Worm (Caenorhabditis elegans): ENCODE data around the gene F13H6.5.

Gene F13H6.5

ce11 chrV:6407587-6407986 is 32.8 kb upstream of the F13H6.5 start:
- TF ChIP-seq tbx-37 (GFP tag; conservative IDR thresholded peaks at IDR 0.05) (no peak), scrt-1 (GFP tag; IDR thresholded peaks at IDR 0.05) (no peak), ceh-13 (GFP tag; optimal IDR thresholded peaks at IDR 0.05) (no peak), flt-1 (GFP tag; IDR thresholded peaks at IDR 0.05) (no peak), tbx-11 (GFP tag; IDR thresholded peaks at IDR 0.05) (no peak), hnd-1 (tag; optimal IDR thresholded peaks at IDR 0.05) (no peak), B0310.2 (tag; optimal IDR thresholded peaks at IDR 0.05) (no peak), tra-4 (tag; optimal IDR thresholded peaks at IDR 0.05) (no peak), aly-1 (tag; optimal IDR thresholded peaks at IDR 0.05) (no peak), ets-7 (tag; optimal IDR thresholded peaks at IDR 0.05) (no peak), hmbx-1 (tag; optimal IDR thresholded peaks at IDR 0.05) (no peak), F13C5.2 (tag; optimal IDR thresholded peaks at IDR 0.05) (no peak), sea-1 (GFP tag; conservative IDR thresholded peaks at IDR 0.05) (no peak), ama-1 (optimal IDR thresholded peaks at IDR 0.05) (no peak), hmg-4 (GFP tag; optimal IDR thresholded peaks at IDR 0.05) (no peak), ceh-36 (tag; optimal IDR thresholded peaks at IDR 0.05) (no peak)

- TF ChIP-seq ceh-36 (tag; optimal IDR thresholded peaks at IDR 0.05) (no peak), tbx-11 (GFP tag; IDR thresholded peaks at IDR 0.05) (no peak), F13C5.2 (tag; optimal IDR thresholded peaks at IDR 0.05) (no peak), pes-1 (GFP tag; IDR thresholded peaks at IDR 0.05) (no peak), hmg-4 (GFP tag; optimal IDR thresholded peaks at IDR 0.05) (no peak), sea-1 (GFP tag; conservative IDR thresholded peaks at IDR 0.05) (no peak), ama-1 (optimal IDR thresholded peaks at IDR 0.05) (no peak), hmbx-1 (tag; optimal IDR thresholded peaks at IDR 0.05) (no peak), scrt-1 (GFP tag; IDR thresholded peaks at IDR 0.05) (no peak), hnd-1 (tag; optimal IDR thresholded peaks at IDR 0.05) (no peak), flt-1 (GFP tag; IDR thresholded peaks at IDR 0.05) (no peak)
Measured at ce11 chrV:6400950-6401551, 26.3 kb upstream of the F13H6.5 start.

ce11 chrV:6400528-6400927 is 25.8 kb upstream of the F13H6.5 start:
- no peak for TF ChIP-seq tbx-37 (GFP tag; conservative IDR thresholded peaks at IDR 0.05)
- TF ChIP-seq hnd-1 (tag; optimal IDR thresholded peaks at IDR 0.05), result no peak
- no peak for TF ChIP-seq sea-1 (GFP tag; conservative IDR thresholded peaks at IDR 0.05)
- TF ChIP-seq ceh-13 (GFP tag; optimal IDR thresholded peaks at IDR 0.05), result no peak
- TF ChIP-seq ets-7 (tag; optimal IDR thresholded peaks at IDR 0.05), result no peak
- TF ChIP-seq ceh-36 (tag; optimal IDR thresholded peaks at IDR 0.05), result no peak
- no peak for TF ChIP-seq B0310.2 (tag; optimal IDR thresholded peaks at IDR 0.05)
- no peak for TF ChIP-seq pes-1 (GFP tag; IDR thresholded peaks at IDR 0.05)
- no peak for TF ChIP-seq hmbx-1 (tag; optimal IDR thresholded peaks at IDR 0.05)
- TF ChIP-seq ama-1 (optimal IDR thresholded peaks at IDR 0.05), result no peak
- no peak for TF ChIP-seq aly-1 (tag; optimal IDR thresholded peaks at IDR 0.05)
- TF ChIP-seq tbx-11 (GFP tag; IDR thresholded peaks at IDR 0.05), result no peak
- no peak for TF ChIP-seq hmg-4 (GFP tag; optimal IDR thresholded peaks at IDR 0.05)
- TF ChIP-seq flt-1 (GFP tag; IDR thresholded peaks at IDR 0.05), result no peak
- TF ChIP-seq F13C5.2 (tag; optimal IDR thresholded peaks at IDR 0.05), result no peak
- TF ChIP-seq scrt-1 (GFP tag; IDR thresholded peaks at IDR 0.05), result no peak
- no peak for TF ChIP-seq tra-4 (tag; optimal IDR thresholded peaks at IDR 0.05)

ce11 chrV:6399831-6400230 is 25.1 kb upstream of the F13H6.5 start, which contains the start of gene gfi-1:
Gene gfi-1, minus strand, starts transcription at chrV:6399931.
- TF ChIP-seq tbx-11 (GFP tag; IDR thresholded peaks at IDR 0.05) (no peak), hnd-1 (tag; optimal IDR thresholded peaks at IDR 0.05) (no peak), ceh-13 (GFP tag; optimal IDR thresholded peaks at IDR 0.05) (no peak), flt-1 (GFP tag; IDR thresholded peaks at IDR 0.05) (no peak), aly-1 (tag; optimal IDR thresholded peaks at IDR 0.05) (no peak), F13C5.2 (tag; optimal IDR thresholded peaks at IDR 0.05) (no peak), tbx-37 (GFP tag; conservative IDR thresholded peaks at IDR 0.05) (no peak), ama-1 (optimal IDR thresholded peaks at IDR 0.05) (no peak), scrt-1 (GFP tag; IDR thresholded peaks at IDR 0.05) (no peak), hmbx-1 (tag; optimal IDR thresholded peaks at IDR 0.05) (no peak), ets-7 (tag; optimal IDR thresholded peaks at IDR 0.05) (no peak), pes-1 (GFP tag; IDR thresholded peaks at IDR 0.05) (no peak), tra-4 (tag; optimal IDR thresholded peaks at IDR 0.05) (no peak), B0310.2 (tag; optimal IDR thresholded peaks at IDR 0.05) (no peak), hmg-4 (GFP tag; optimal IDR thresholded peaks at IDR 0.05) (no peak), ceh-36 (tag; optimal IDR thresholded peaks at IDR 0.05) (no peak), sea-1 (GFP tag; conservative IDR thresholded peaks at IDR 0.05) (no peak)

ce11 chrV:6398922-6399321 is 24.2 kb upstream of the F13H6.5 start:
- TF ChIP-seq pes-1 (GFP tag; IDR thresholded peaks at IDR 0.05) (no peak), tbx-37 (GFP tag; conservative IDR thresholded peaks at IDR 0.05) (no peak), scrt-1 (GFP tag; IDR thresholded peaks at IDR 0.05) (no peak), F13C5.2 (tag; optimal IDR thresholded peaks at IDR 0.05) (no peak), sea-1 (GFP tag; conservative IDR thresholded peaks at IDR 0.05) (no peak), ets-7 (tag; optimal IDR thresholded peaks at IDR 0.05) (no peak), hmg-4 (GFP tag; optimal IDR thresholded peaks at IDR 0.05) (no peak), hnd-1 (tag; optimal IDR thresholded peaks at IDR 0.05) (no peak), tbx-11 (GFP tag; IDR thresholded peaks at IDR 0.05) (no peak), aly-1 (tag; optimal IDR thresholded peaks at IDR 0.05) (no peak), flt-1 (GFP tag; IDR thresholded peaks at IDR 0.05) (no peak), hmbx-1 (tag; optimal IDR thresholded peaks at IDR 0.05) (no peak), ceh-36 (tag; optimal IDR thresholded peaks at IDR 0.05) (no peak), B0310.2 (tag; optimal IDR thresholded peaks at IDR 0.05) (no peak), tra-4 (tag; optimal IDR thresholded peaks at IDR 0.05) (no peak)

ce11 chrV:6390163-6390562 is 15.4 kb upstream of the F13H6.5 start, which contains the start of gene F57F4.1:
Gene F57F4.1, plus strand, starts transcription at chrV:6390463.
- TF ChIP-seq ets-7 (tag; optimal IDR thresholded peaks at IDR 0.05) (no peak), ama-1 (optimal IDR thresholded peaks at IDR 0.05) (no peak), scrt-1 (GFP tag; IDR thresholded peaks at IDR 0.05) (no peak), hnd-1 (tag; optimal IDR thresholded peaks at IDR 0.05) (no peak), sea-1 (GFP tag; conservative IDR thresholded peaks at IDR 0.05) (no peak), B0310.2 (tag; optimal IDR thresholded peaks at IDR 0.05) (no peak)

ce11 chrV:6389634-6390033 is 14.9 kb upstream of the F13H6.5 start, which contains the start of gene F57F4.2:
Gene F57F4.2, minus strand, starts transcription at chrV:6389734.
- TF ChIP-seq F13C5.2 (tag; optimal IDR thresholded peaks at IDR 0.05) (no peak), ceh-36 (tag; optimal IDR thresholded peaks at IDR 0.05) (no peak), sea-1 (GFP tag; conservative IDR thresholded peaks at IDR 0.05) (no peak), ets-7 (tag; optimal IDR thresholded peaks at IDR 0.05) (no peak), tbx-37 (GFP tag; conservative IDR thresholded peaks at IDR 0.05) (no peak), tbx-11 (GFP tag; IDR thresholded peaks at IDR 0.05) (no peak), hmg-4 (GFP tag; optimal IDR thresholded peaks at IDR 0.05) (no peak), ceh-13 (GFP tag; optimal IDR thresholded peaks at IDR 0.05) (no peak), hmbx-1 (tag; optimal IDR thresholded peaks at IDR 0.05) (no peak), B0310.2 (tag; optimal IDR thresholded peaks at IDR 0.05) (no peak), aly-1 (tag; optimal IDR thresholded peaks at IDR 0.05) (no peak), pes-1 (GFP tag; IDR thresholded peaks at IDR 0.05) (no peak), ama-1 (optimal IDR thresholded peaks at IDR 0.05) (no peak), scrt-1 (GFP tag; IDR thresholded peaks at IDR 0.05) (no peak), flt-1 (GFP tag; IDR thresholded peaks at IDR 0.05) (no peak)
